Worm (Caenorhabditis elegans) whole organism, mixed stage, embryonic: ENCODE measurements around the gene par-5.

Experiments
- M03D4.4 ChIP-seq: sonication (generic microtip); optimal IDR thresholded peaks from 2 replicates; lab custom pipeline; 2017; ENCODE audit warnings: mild to moderate bottlenecking, missing genetic modification characterization, missing compliant biosample characterization
- bed-3 ChIP-seq: fragments of 200-800 bp; sonication (Bioruptor generic); optimal IDR thresholded peaks from 3 replicates; lab custom pipeline; 2018; ENCODE audit warnings: mild to moderate bottlenecking, missing genetic modification characterization, moderate library complexity, missing compliant biosample characterization
- blmp-1 ChIP-seq: fragments of 150-350 bp; optimal IDR thresholded peaks from 2 replicates; lab custom pipeline; 2014; ENCODE audit warnings: missing biosample characterization, missing genetic modification characterization
- ceh-39 ChIP-seq: fragments of 150-350 bp; optimal IDR thresholded peaks from 2 replicates; lab custom pipeline; 2014; ENCODE audit warnings: missing biosample characterization, missing genetic modification characterization
- ceh-43 ChIP-seq: fragments of 200-800 bp; sonication (Bioruptor generic); optimal IDR thresholded peaks from 2 replicates; lab custom pipeline; 2018; ENCODE audit warnings: mild to moderate bottlenecking, missing genetic modification characterization, moderate library complexity, missing compliant biosample characterization
- ceh-83 ChIP-seq: fragments of 200-800 bp; sonication (Bioruptor generic); optimal IDR thresholded peaks from 2 replicates; lab custom pipeline; 2018; ENCODE audit warnings: mild to moderate bottlenecking, missing genetic modification characterization, missing compliant biosample characterization
- ces-1 ChIP-seq: fragments of 150-350 bp; optimal IDR thresholded peaks from 2 replicates; lab custom pipeline; 2014; ENCODE audit warnings: missing biosample characterization, missing genetic modification reagents, missing genetic modification characterization
- cnd-1 ChIP-seq: fragments of 200-800 bp; sonication (Bioruptor generic); optimal IDR thresholded peaks from 2 replicates; lab custom pipeline; 2018; ENCODE audit warnings: mild to moderate bottlenecking, missing genetic modification characterization, missing compliant biosample characterization
- drap-1 ChIP-seq: fragments of 200-800 bp; sonication (Bioruptor generic); optimal IDR thresholded peaks from 3 replicates; lab custom pipeline; 2018; ENCODE audit warnings: mild to moderate bottlenecking, missing genetic modification characterization, missing compliant biosample characterization
- elt-1 ChIP-seq: sonication (generic microtip); optimal IDR thresholded peaks from 2 replicates; lab custom pipeline; 2017; ENCODE audit warnings: missing genetic modification characterization, mild to moderate bottlenecking, missing compliant biosample characterization, antibody characterized with exemption, moderate library complexity, borderline replicate concordance; ENCODE audit not compliant: insufficient read depth
- elt-3 ChIP-seq: fragments of 150-350 bp; optimal IDR thresholded peaks from 2 replicates; lab custom pipeline; 2014; ENCODE audit warnings: missing biosample characterization, missing genetic modification characterization
- flh-1 ChIP-seq: fragments of 200-800 bp; sonication (Bioruptor generic); optimal IDR thresholded peaks from 2 replicates; lab custom pipeline; 2018; ENCODE audit warnings: mild to moderate bottlenecking, missing genetic modification characterization, moderate library complexity, missing compliant biosample characterization
- hlh-1 ChIP-seq: fragments of 150-350 bp; optimal IDR thresholded peaks from 2 replicates; lab custom pipeline; 2014; ENCODE audit warnings: missing biosample characterization, missing genetic modification reagents, missing genetic modification characterization
- lin-13 ChIP-seq: fragments of 150-350 bp; optimal IDR thresholded peaks from 2 replicates; lab custom pipeline; 2014; ENCODE audit warnings: missing biosample characterization, missing genetic modification characterization
- lin-32 ChIP-seq: fragments of 200-800 bp; sonication (Bioruptor generic); optimal IDR thresholded peaks from 2 replicates; lab custom pipeline; 2018; ENCODE audit warnings: mild to moderate bottlenecking, missing genetic modification characterization, missing compliant biosample characterization
- lsy-2 ChIP-seq: fragments of 150-350 bp; optimal IDR thresholded peaks from 2 replicates; lab custom pipeline; 2014; ENCODE audit warnings: missing biosample characterization, missing genetic modification characterization
- mab-5 ChIP-seq: fragments of 150-350 bp; optimal IDR thresholded peaks from 2 replicates; lab custom pipeline; 2014; ENCODE audit warnings: missing biosample characterization, missing genetic modification characterization
- mep-1 ChIP-seq: fragments of 150-350 bp; optimal IDR thresholded peaks from 2 replicates; lab custom pipeline; 2017; ENCODE audit warnings: missing biosample characterization, missing genetic modification reagents, missing genetic modification characterization, inconsistent platforms
- mls-2 ChIP-seq: sonication (generic microtip); optimal IDR thresholded peaks from 2 replicates; lab custom pipeline; 2016; ENCODE audit warnings: mild to moderate bottlenecking, missing genetic modification characterization, moderate library complexity, missing compliant biosample characterization
- nhr-12 ChIP-seq: fragments of 150-350 bp; optimal IDR thresholded peaks from 2 replicates; lab custom pipeline; 2014; ENCODE audit warnings: missing biosample characterization, missing genetic modification characterization
- nhr-2 ChIP-seq: fragments of 150-350 bp; optimal IDR thresholded peaks from 2 replicates; lab custom pipeline; 2014; ENCODE audit warnings: missing biosample characterization, missing genetic modification characterization
- nhr-237 ChIP-seq: fragments of 150-350 bp; optimal IDR thresholded peaks from 2 replicates; lab custom pipeline; 2014; ENCODE audit warnings: missing biosample characterization, missing genetic modification characterization
- nhr-76 ChIP-seq: sonication (generic microtip); optimal IDR thresholded peaks from 2 replicates; lab custom pipeline; 2017; ENCODE audit warnings: missing biosample characterization, missing genetic modification characterization
- pha-4 ChIP-seq: fragments of 150-350 bp; optimal IDR thresholded peaks from 2 replicates; lab custom pipeline; 2018; ENCODE audit warnings: missing biosample characterization, missing genetic modification reagents, missing genetic modification characterization
- snpc-4 ChIP-seq: fragments of 150-350 bp; optimal IDR thresholded peaks from 2 replicates; lab custom pipeline; 2014; ENCODE audit warnings: missing biosample characterization, missing genetic modification characterization
- sptf-1 ChIP-seq: sonication (generic microtip); optimal IDR thresholded peaks from 2 replicates; lab custom pipeline; 2017; ENCODE audit warnings: mild to moderate bottlenecking, missing genetic modification characterization, moderate library complexity, missing compliant biosample characterization
- tbx-8 ChIP-seq: fragments of 200-800 bp; sonication (Bioruptor generic); optimal IDR thresholded peaks from 2 replicates; lab custom pipeline; 2018; ENCODE audit warnings: mild to moderate bottlenecking, missing genetic modification characterization, moderate library complexity, missing compliant biosample characterization
- unc-120 ChIP-seq: sonication (generic microtip); optimal IDR thresholded peaks from 2 replicates; lab custom pipeline; 2017; ENCODE audit warnings: missing genetic modification characterization, missing compliant biosample characterization; ENCODE audit not compliant: poor library complexity, severe bottlenecking
- unc-39 ChIP-seq: fragments of 150-350 bp; optimal IDR thresholded peaks from 2 replicates; lab custom pipeline; 2014; ENCODE audit warnings: missing biosample characterization, missing genetic modification characterization
- unc-62 ChIP-seq: fragments of 150-350 bp; optimal IDR thresholded peaks from 2 replicates; lab custom pipeline; 2014; ENCODE audit warnings: missing biosample characterization, missing genetic modification reagents, missing genetic modification characterization
- zip-8 ChIP-seq: fragments of 150-350 bp; optimal IDR thresholded peaks from 2 replicates; lab custom pipeline; 2014; ENCODE audit warnings: missing biosample characterization, missing genetic modification characterization

The par-5 gene

ce11 chrIV:11809708-11810114, 12.0 kb downstream of the par-5 start:
- TF ChIP-seq nhr-237 (tag; lab: Kevin White, UChicago): peak; percentile 29
- peak; percentile 77 for TF ChIP-seq unc-120 (tag; lab: Kevin White, UChicago)
- no peak for TF ChIP-seq elt-3 (tag; lab: Kevin White, UChicago)
- TF ChIP-seq unc-62 (GFP tag; lab: Kevin White, UChicago): peak; percentile 42
- TF ChIP-seq mep-1: peak; percentile 31
- TF ChIP-seq cnd-1 (tag; lab: Kevin White, UChicago): no peak
- TF ChIP-seq lsy-2 (tag; lab: Kevin White, UChicago): no peak
- no peak for TF ChIP-seq mab-5 (tag; lab: Kevin White, UChicago)
- peak; percentile 61 for TF ChIP-seq ces-1 (GFP tag; lab: Kevin White, UChicago)
- TF ChIP-seq, all 35 proteins: peak for 5

DNA sequence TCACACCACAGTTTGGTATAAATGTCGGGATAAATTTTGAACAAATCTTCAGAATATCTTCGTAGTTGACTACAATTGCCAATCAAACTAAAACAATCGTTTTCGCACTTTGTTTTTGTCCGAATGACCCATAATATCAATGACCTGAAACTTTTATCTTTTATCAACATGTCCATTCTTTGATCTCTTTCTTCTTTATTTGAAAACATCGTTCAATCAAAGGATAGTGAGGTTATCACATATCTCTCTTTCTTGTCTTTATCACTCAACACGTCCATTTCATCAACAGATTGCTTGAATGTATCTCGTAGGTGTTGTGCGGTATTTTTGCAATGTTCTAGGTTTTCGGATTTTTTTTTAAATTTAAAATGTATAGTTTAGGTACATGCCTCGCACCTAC, 12.7 kb downstream of the par-5 start:
- TF ChIP-seq lsy-2 (tag; lab: Kevin White, UChicago) (no peak), elt-3 (tag; lab: Kevin White, UChicago) (peak; percentile 40), elt-1 (tag; lab: Kevin White, UChicago) (no peak), cnd-1 (tag; lab: Kevin White, UChicago) (no peak), mab-5 (tag; lab: Kevin White, UChicago) (no peak), ceh-43 (no peak), ceh-83 (GFP tag; lab: Kevin White, UChicago) (no peak)

ce11 chrIV:11804053-11804452, 17.7 kb downstream of the par-5 start, which contains the start of gene H01G02.1:
H01G02.1 (minus strand) TSS chrIV:11804153.
- TF ChIP-seq unc-39 (no peak), M03D4.4 (tag; lab: Kevin White, UChicago) (no peak), nhr-12 (tag; lab: Kevin White, UChicago) (no peak), lin-13 (no peak), ceh-83 (GFP tag; lab: Kevin White, UChicago) (no peak), blmp-1 (no peak), lin-32 (no peak), pha-4 (tag; lab: Kevin White, UChicago) (no peak), unc-120 (tag; lab: Kevin White, UChicago) (no peak), hlh-1 (no peak), ceh-43 (no peak), mls-2 (tag; lab: Kevin White, UChicago) (no peak), elt-3 (tag; lab: Kevin White, UChicago) (no peak), nhr-2 (tag; lab: Kevin White, UChicago) (no peak), elt-1 (tag; lab: Kevin White, UChicago) (no peak), sptf-1 (tag; lab: Kevin White, UChicago) (no peak), flh-1 (GFP tag; lab: Kevin White, UChicago) (no peak), unc-62 (GFP tag; lab: Kevin White, UChicago) (no peak), ces-1 (GFP tag; lab: Kevin White, UChicago) (no peak)

DNA sequence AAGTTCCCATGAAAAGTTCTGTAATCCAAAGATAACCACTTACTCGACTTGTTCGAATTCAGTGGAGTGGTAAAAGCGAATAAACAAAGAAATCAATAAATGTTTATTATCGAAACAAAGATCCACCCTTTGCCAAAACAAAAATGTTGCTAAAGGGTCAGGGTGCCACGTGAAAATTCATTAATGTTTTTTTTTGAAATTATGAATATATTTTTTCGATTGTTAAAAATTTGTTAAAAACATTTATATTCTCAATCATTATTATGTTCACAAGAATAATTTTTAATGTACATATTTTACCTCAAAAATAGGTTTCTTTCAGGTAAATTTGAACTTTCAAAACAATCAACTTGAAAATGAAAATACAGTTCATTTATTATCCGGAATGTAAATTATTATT, 18.7 kb downstream of the par-5 start, which contains the start of gene H01G02.4:
Gene H01G02.4 (minus strand): TSS at position 101 of the 400 bp plus-strand sequence.
- TF ChIP-seq lsy-2 (tag; lab: Kevin White, UChicago) (no peak), elt-1 (tag; lab: Kevin White, UChicago) (no peak)

- TF ChIP-seq ceh-39: no peak
- no peak for TF ChIP-seq elt-1 (tag; lab: Kevin White, UChicago)
- no peak for TF ChIP-seq lin-13
- no peak for TF ChIP-seq flh-1 (GFP tag; lab: Kevin White, UChicago)
- no peak for TF ChIP-seq zip-8 (tag; lab: Kevin White, UChicago)
- no peak for TF ChIP-seq drap-1 (GFP tag; lab: Kevin White, UChicago)
- no peak for TF ChIP-seq cnd-1 (tag; lab: Kevin White, UChicago)
- no peak for TF ChIP-seq lin-32
- no peak for TF ChIP-seq ceh-83 (GFP tag; lab: Kevin White, UChicago)
- TF ChIP-seq mls-2 (tag; lab: Kevin White, UChicago): no peak
- no peak for TF ChIP-seq bed-3 (GFP tag; lab: Kevin White, UChicago)
- TF ChIP-seq mep-1: no peak
- no peak for TF ChIP-seq elt-3 (tag; lab: Kevin White, UChicago)
- no peak for TF ChIP-seq snpc-4 (tag; lab: Kevin White, UChicago)
- TF ChIP-seq nhr-76 (tag; lab: Kevin White, UChicago): no peak
- TF ChIP-seq nhr-12 (tag; lab: Kevin White, UChicago): no peak
- TF ChIP-seq tbx-8: no peak
Measured at ce11 chrIV:11801078-11801477, 20.6 kb downstream of the par-5 start, which contains the start of gene dyf-18. dyf-18 (minus strand) TSS chrIV:11801178.
